Worm (Caenorhabditis elegans) whole organism, young adult: ENCODE data around the gene aqp-3.
A peak's percentile ranks its signal among the peaks of the same experiment; 100 is the strongest.

Experiments used
- B0019.2 ChIP-seq: fragments of 200-800 bp; sonication (Bioruptor generic); conservative IDR thresholded peaks from 2 replicates; pipeline ENCODE4 v1.3.6; 2022; ENCODE audit warnings: missing genetic modification reagents, missing genetic modification characterization, missing compliant biosample characterization
- D2030.7 ChIP-seq: fragments of 200-800 bp; sonication (Bioruptor generic); IDR thresholded peaks from 2 replicates; pipeline ENCODE4 v1.3.6; 2022; ENCODE audit warnings: missing genetic modification reagents, missing genetic modification characterization, missing compliant biosample characterization
- F33H1.4 ChIP-seq: fragments of 200-800 bp; sonication (Bioruptor generic); IDR thresholded peaks from 2 replicates; pipeline ENCODE4 v1.3.6; 2022; ENCODE audit warnings: missing genetic modification reagents, missing genetic modification characterization, missing compliant biosample characterization
- F55B11.4 ChIP-seq: sonication (generic microtip); optimal IDR thresholded peaks from 2 replicates; lab custom pipeline; 2016; ENCODE audit warnings: missing compliant biosample characterization, missing genetic modification characterization, borderline replicate concordance; ENCODE audit not compliant: insufficient read depth
- K11D2.4 ChIP-seq: fragments of 200-800 bp; sonication (Bioruptor generic); IDR thresholded peaks from 2 replicates; pipeline ENCODE4 v1.3.6; 2022; ENCODE audit warnings: missing genetic modification reagents, missing genetic modification characterization, missing compliant biosample characterization
- K12H6.12 ChIP-seq: fragments of 200-800 bp; sonication (Bioruptor generic); optimal IDR thresholded peaks from 2 replicates; lab custom pipeline; 2018; ENCODE audit warnings: mild to moderate bottlenecking, missing genetic modification characterization, missing compliant biosample characterization
- Y53G8AR.9 ChIP-seq: fragments of 200-800 bp; sonication (Bioruptor generic); conservative IDR thresholded peaks from 2 replicates; pipeline ENCODE4 v1.3.6; 2022; ENCODE audit warnings: missing genetic modification reagents, missing genetic modification characterization, missing compliant biosample characterization
- Y56A3A.18 ChIP-seq: fragments of 200-800 bp; sonication (Bioruptor generic); IDR thresholded peaks from 2 replicates; pipeline ENCODE4 v1.3.6; 2022; ENCODE audit warnings: missing genetic modification reagents, missing genetic modification characterization, missing compliant biosample characterization
- Y67H2A.10 ChIP-seq: fragments of 200-800 bp; sonication (Bioruptor generic); conservative IDR thresholded peaks from 2 replicates; pipeline ENCODE4 v1.3.6; 2022; ENCODE audit warnings: missing genetic modification reagents, missing genetic modification characterization, missing compliant biosample characterization
- atf-7 ChIP-seq: sonication (generic microtip); optimal IDR thresholded peaks from 2 replicates; lab custom pipeline; 2017; ENCODE audit warnings: mild to moderate bottlenecking, missing genetic modification characterization, missing compliant biosample characterization
- attf-5 ChIP-seq: fragments of 200-800 bp; sonication (Bioruptor generic); optimal IDR thresholded peaks from 2 replicates; lab custom pipeline; 2018; ENCODE audit warnings: mild to moderate bottlenecking, missing genetic modification characterization, missing compliant biosample characterization
- bed-1 ChIP-seq: fragments of 200-800 bp; sonication (Bioruptor generic); IDR thresholded peaks from 2 replicates; pipeline ENCODE4 v1.3.6; 2022; ENCODE audit warnings: missing genetic modification reagents, missing genetic modification characterization, missing compliant biosample characterization
- bed-2 ChIP-seq: fragments of 200-800 bp; sonication (Bioruptor generic); IDR thresholded peaks from 2 replicates; pipeline ENCODE4 v1.3.6; 2022; ENCODE audit warnings: missing genetic modification reagents, missing genetic modification characterization, missing compliant biosample characterization
- cebp-1 ChIP-seq, 2 experiments: fragments of 200-800 bp in 1 of 2; sonication (Bioruptor generic) in 1 of 2; sonication (generic microtip) in 1 of 2; IDR thresholded peaks in 1 of 2; optimal IDR thresholded peaks in 1 of 2; 2 replicates each; pipeline versions ENCODE4 v1.3.6 to Lab custom; 2017 to 2022; ENCODE audit warnings: missing compliant biosample characterization in 2 of 2, missing genetic modification characterization in 2 of 2, mild to moderate bottlenecking in 1 of 2, missing genetic modification reagents in 1 of 2, moderate library complexity in 1 of 2
- ceh-91 ChIP-seq: fragments of 200-800 bp; sonication (Bioruptor generic); IDR thresholded peaks from 2 replicates; pipeline ENCODE4 v1.3.6; 2022; ENCODE audit warnings: missing genetic modification reagents, missing genetic modification characterization, missing compliant biosample characterization
- dox-1 ChIP-seq: fragments of 200-800 bp; sonication (Bioruptor generic); IDR thresholded peaks from 2 replicates; pipeline ENCODE4 v1.3.6; 2022; ENCODE audit warnings: missing genetic modification reagents, missing genetic modification characterization, missing compliant biosample characterization
- dpff-1 ChIP-seq: sonication (generic microtip); optimal IDR thresholded peaks from 2 replicates; lab custom pipeline; 2017; ENCODE audit warnings: mild to moderate bottlenecking, missing genetic modification characterization, missing compliant biosample characterization
- efl-1 ChIP-seq: fragments of 150-350 bp; optimal IDR thresholded peaks from 2 replicates; lab custom pipeline; 2014; ENCODE audit warnings: missing biosample characterization, missing genetic modification reagents, missing genetic modification characterization
- ekl-4 ChIP-seq: fragments of 200-800 bp; sonication (Bioruptor generic); IDR thresholded peaks from 2 replicates; pipeline ENCODE4 v1.3.6; 2022; ENCODE audit warnings: missing genetic modification reagents, missing genetic modification characterization, missing compliant biosample characterization
- ets-4 ChIP-seq: fragments of 200-800 bp; sonication (Bioruptor generic); optimal IDR thresholded peaks from 2 replicates; lab custom pipeline; 2018; ENCODE audit warnings: mild to moderate bottlenecking, missing genetic modification characterization, missing compliant biosample characterization
- hlh-26 ChIP-seq: fragments of 200-800 bp; sonication (Bioruptor generic); conservative IDR thresholded peaks from 2 replicates; pipeline ENCODE4 v1.3.6; 2022; ENCODE audit warnings: missing genetic modification reagents, missing genetic modification characterization, missing compliant biosample characterization
- let-607 ChIP-seq, 2 experiments: fragments of 200-800 bp in 1 of 2; sonication (Bioruptor generic) in 1 of 2; sonication (generic microtip) in 1 of 2; optimal IDR thresholded peaks; 2 replicates each; lab custom pipeline; 2016 to 2018; ENCODE audit warnings: mild to moderate bottlenecking in 2 of 2, missing compliant biosample characterization in 2 of 2, missing genetic modification characterization in 2 of 2, moderate library complexity in 2 of 2, missing genotype in 1 of 2
- lin-26 ChIP-seq: fragments of 200-800 bp; sonication (Bioruptor generic); IDR thresholded peaks from 2 replicates; pipeline ENCODE4 v1.3.6; 2022; ENCODE audit warnings: missing genetic modification reagents, missing genetic modification characterization, missing compliant biosample characterization
- lin-35 ChIP-seq, 3 experiments: fragments of 150-350 bp in 2 of 3; sonication (generic microtip) in 1 of 3; optimal IDR thresholded peaks; 2 replicates each; lab custom pipeline; 2014 to 2018; ENCODE audit warnings: missing biosample characterization in 3 of 3, missing genetic modification characterization in 3 of 3, missing genetic modification reagents in 3 of 3
- lin-54 ChIP-seq: fragments of 200-800 bp; sonication (Bioruptor generic); optimal IDR thresholded peaks from 2 replicates; lab custom pipeline; 2018; ENCODE audit warnings: mild to moderate bottlenecking, missing genetic modification characterization, missing compliant biosample characterization
- lir-1 ChIP-seq: fragments of 200-800 bp; sonication (Bioruptor generic); conservative IDR thresholded peaks from 2 replicates; pipeline ENCODE4 v1.3.6; 2022; ENCODE audit warnings: missing genetic modification reagents, missing genetic modification characterization, missing compliant biosample characterization
- lsl-1 ChIP-seq: fragments of 200-800 bp; sonication (Bioruptor generic); optimal IDR thresholded peaks from 2 replicates; lab custom pipeline; 2018; ENCODE audit warnings: mild to moderate bottlenecking, missing genetic modification characterization, moderate library complexity, missing compliant biosample characterization
- mcd-1 ChIP-seq: fragments of 200-800 bp; sonication (Bioruptor generic); IDR thresholded peaks from 2 replicates; pipeline ENCODE4 v1.3.6; 2022; ENCODE audit warnings: missing genetic modification reagents, missing genetic modification characterization, missing compliant biosample characterization
- nfyb-1 ChIP-seq: fragments of 200-800 bp; sonication (Bioruptor generic); IDR thresholded peaks from 2 replicates; pipeline ENCODE4 v1.3.6; 2022; ENCODE audit warnings: missing genetic modification reagents, missing genetic modification characterization, missing compliant biosample characterization
- nhr-80 ChIP-seq: sonication (generic microtip); optimal IDR thresholded peaks from 2 replicates; lab custom pipeline; 2016; ENCODE audit warnings: missing genetic modification characterization, missing compliant biosample characterization
- nhr-90 ChIP-seq: sonication (generic microtip); optimal IDR thresholded peaks from 2 replicates; lab custom pipeline; 2016; ENCODE audit warnings: missing genotype, mild to moderate bottlenecking, missing genetic modification characterization, missing compliant biosample characterization
- pbrm-1 ChIP-seq: fragments of 200-800 bp; sonication (Bioruptor generic); IDR thresholded peaks from 2 replicates; pipeline ENCODE4 v1.3.6; 2022; ENCODE audit warnings: missing genetic modification reagents, missing genetic modification characterization, missing compliant biosample characterization
- somi-1 ChIP-seq: fragments of 200-800 bp; sonication (Bioruptor generic); optimal IDR thresholded peaks from 2 replicates; lab custom pipeline; 2018; ENCODE audit warnings: mild to moderate bottlenecking, missing genetic modification characterization, missing compliant biosample characterization
- unc-62 ChIP-seq: fragments of 150-350 bp; optimal IDR thresholded peaks from 2 replicates; lab custom pipeline; 2014; ENCODE audit warnings: missing biosample characterization, missing genetic modification reagents, missing genetic modification characterization
- xnd-1 ChIP-seq: sonication (generic microtip); optimal IDR thresholded peaks from 2 replicates; lab custom pipeline; 2016; ENCODE audit warnings: missing genotype, missing genetic modification reagents, missing genetic modification characterization, missing compliant biosample characterization
- zim-3 ChIP-seq: sonication (generic microtip); optimal IDR thresholded peaks from 2 replicates; lab custom pipeline; 2017; ENCODE audit warnings: mild to moderate bottlenecking, missing genetic modification characterization, moderate library complexity, missing compliant biosample characterization
- ztf-18 ChIP-seq: sonication (generic microtip); optimal IDR thresholded peaks from 2 replicates; lab custom pipeline; 2016; ENCODE audit warnings: missing genotype, mild to moderate bottlenecking, missing genetic modification characterization, missing compliant biosample characterization
- ztf-22 ChIP-seq: fragments of 200-800 bp; sonication (Bioruptor generic); optimal IDR thresholded peaks from 2 replicates; lab custom pipeline; 2018; ENCODE audit warnings: mild to moderate bottlenecking, missing genetic modification characterization, moderate library complexity, missing compliant biosample characterization
- ztf-25 ChIP-seq: fragments of 200-800 bp; sonication (Bioruptor generic); IDR thresholded peaks from 2 replicates; pipeline ENCODE4 v1.3.6; 2022; ENCODE audit warnings: missing genetic modification reagents, missing genetic modification characterization, missing compliant biosample characterization
- ztf-26 ChIP-seq: sonication (generic microtip); optimal IDR thresholded peaks from 2 replicates; lab custom pipeline; 2017; ENCODE audit warnings: missing genetic modification characterization, missing compliant biosample characterization
- ztf-6 ChIP-seq: fragments of 200-800 bp; sonication (Bioruptor generic); IDR thresholded peaks from 2 replicates; pipeline ENCODE4 v1.3.6; 2022; ENCODE audit warnings: missing genetic modification reagents, missing genetic modification characterization, missing compliant biosample characterization

aqp-3 gene

ce11 chrIV:10933062-10933552 is 33.2 kb downstream of the aqp-3 start, which contains the start of the genes dnc-1 and lsm-7 (continued):
- TF ChIP-seq ceh-91 (GFP tag; lab: Robert Waterston, UW) (no peak), let-607 (tag; optimal IDR thresholded peaks at IDR 0.05; lab: Kevin White, UChicago) (peak; percentile 19 to 25), F55B11.4 (tag; lab: Kevin White, UChicago) (no peak), unc-62 (GFP tag; lab: Kevin White, UChicago) (no peak), ztf-22 (GFP tag; lab: Kevin White, UChicago) (no peak), bed-1 (GFP tag; lab: Robert Waterston, UW) (no peak)

ce11 chrIV:10919770-10920169 is 46.5 kb downstream of the aqp-3 start, which contains the start of gene rbr-2:
Gene rbr-2 (plus strand): TSS chrIV:10920070.
- TF ChIP-seq ets-4 (GFP tag; lab: Kevin White, UChicago), result no peak
- no peak for TF ChIP-seq xnd-1
- TF ChIP-seq zim-3 (tag; lab: Kevin White, UChicago), result no peak
- TF ChIP-seq B0019.2 (GFP tag; lab: Robert Waterston, UW), result no peak
- TF ChIP-seq lin-26 (GFP tag; lab: Robert Waterston, UW), result no peak
- TF ChIP-seq, all 124 proteins: peak for 0

ce11 chrIV:10918877-10919560 is 47.2 kb downstream of the aqp-3 start:
- peak; percentile 84 for TF ChIP-seq dox-1 (GFP tag; lab: Robert Waterston, UW)
- no peak for TF ChIP-seq hlh-26
- no peak for TF ChIP-seq unc-62 (GFP tag; lab: Kevin White, UChicago)
- no peak for TF ChIP-seq ztf-25 (GFP tag; lab: Robert Waterston, UW)
- TF ChIP-seq ztf-6 (GFP tag; lab: Robert Waterston, UW), result no peak
- TF ChIP-seq let-607 (tag; optimal IDR thresholded peaks at IDR 0.05; lab: Kevin White, UChicago), result no peak
- TF ChIP-seq somi-1 (GFP tag; lab: Kevin White, UChicago), result peak; percentile 38
- TF ChIP-seq dpff-1 (tag; lab: Kevin White, UChicago), result no peak
- peak; percentile 16 for TF ChIP-seq nhr-90 (tag; lab: Kevin White, UChicago)
- TF ChIP-seq cebp-1 (GFP tag; IDR thresholded peaks at IDR 0.05; lab: Robert Waterston, UW), result no peak
- peak; percentile 78 for TF ChIP-seq cebp-1 (tag; optimal IDR thresholded peaks at IDR 0.05; lab: Kevin White, UChicago)
- TF ChIP-seq F33H1.4, result peak; percentile 92
- peak; percentile 89 for TF ChIP-seq attf-5 (GFP tag; lab: Kevin White, UChicago)
- peak; percentile 74; the same call in 1 of the 2 replicates for TF ChIP-seq lir-1
- peak; percentile 77 for TF ChIP-seq K12H6.12 (tag; lab: Kevin White, UChicago)
- no peak for TF ChIP-seq atf-7 (tag; lab: Kevin White, UChicago)
- TF ChIP-seq mcd-1 (GFP tag; lab: Robert Waterston, UW), result peak; percentile 81
- TF ChIP-seq xnd-1, result peak; percentile 70
- peak; percentile 14; the same call in 1 of the 2 replicates for TF ChIP-seq D2030.7 (GFP tag; lab: Robert Waterston, UW)
- TF ChIP-seq K11D2.4 (GFP tag; lab: Robert Waterston, UW), result 0 out of 2 replicates have a peak, but pooled peaks have one; percentile 33
- no peak for TF ChIP-seq Y56A3A.18 (GFP tag; lab: Robert Waterston, UW)
- no peak for TF ChIP-seq Y67H2A.10 (GFP tag; lab: Robert Waterston, UW)
- peak in 1 of 3 experiments; percentile 28 for TF ChIP-seq lin-35 (GFP tag; optimal IDR thresholded peaks at IDR 0.05; lab: Kevin White, UChicago)
- peak; percentile 93 for TF ChIP-seq lsl-1 (GFP tag; lab: Kevin White, UChicago)
- peak; percentile 43 for TF ChIP-seq ekl-4 (GFP tag; lab: Robert Waterston, UW)
- no peak for TF ChIP-seq Y53G8AR.9 (GFP tag; lab: Robert Waterston, UW)
- 0 out of 2 replicates have a peak, but pooled peaks have one; percentile 32 for TF ChIP-seq pbrm-1 (GFP tag; lab: Robert Waterston, UW)
- 0 out of 2 replicates have a peak, but pooled peaks have one; percentile 40 for TF ChIP-seq lin-26 (GFP tag; lab: Robert Waterston, UW)
- TF ChIP-seq ztf-26 (tag; lab: Kevin White, UChicago), result peak; percentile 59
- no peak for TF ChIP-seq bed-2
- no peak for TF ChIP-seq efl-1
- peak; percentile 62; the same call in 1 of the 2 replicates for TF ChIP-seq nfyb-1 (GFP tag; lab: Robert Waterston, UW)
- TF ChIP-seq ztf-18, result peak; percentile 64
- TF ChIP-seq lin-54, result peak; percentile 46
- peak; percentile 83 for TF ChIP-seq nhr-80
